Worm (Caenorhabditis elegans) whole organism, L4 larva: ENCODE data around the gene trmt-10A.

Experiments used
- F44E2.7 ChIP-seq: fragments of 200-800 bp; sonication (Bioruptor generic); IDR thresholded peaks from 2 replicates; pipeline ENCODE4 v2.1.2; 2022; ENCODE audit warnings: missing genetic modification characterization, missing compliant biosample characterization
- F49E8.2 ChIP-seq: sonication (generic microtip); optimal IDR thresholded peaks from 2 replicates; lab custom pipeline; 2016; ENCODE audit warnings: missing compliant biosample characterization, mild to moderate bottlenecking, missing genetic modification characterization, borderline replicate concordance
- T20F7.1 ChIP-seq: fragments of 200-800 bp; sonication (Bioruptor generic); optimal IDR thresholded peaks from 2 replicates; lab custom pipeline; 2018; ENCODE audit warnings: mild to moderate bottlenecking, missing genetic modification characterization, missing compliant biosample characterization
- Y75B8A.6 ChIP-seq: fragments of 200-800 bp; sonication (Bioruptor generic); IDR thresholded peaks from 2 replicates; pipeline ENCODE4 v1.3.6; 2022; ENCODE audit warnings: missing genetic modification reagents, missing genetic modification characterization, missing compliant biosample characterization
- aha-1 ChIP-seq: fragments of 150-350 bp; peaks from one replicate; lab custom pipeline; 2014; ENCODE audit warnings: missing biosample characterization, missing genetic modification characterization
- arid-1 ChIP-seq: fragments of 200-800 bp; sonication (Bioruptor generic); conservative IDR thresholded peaks from 2 replicates; pipeline ENCODE4 v1.3.6; 2022; ENCODE audit warnings: missing genetic modification reagents, missing genetic modification characterization, missing compliant biosample characterization
- attf-4 ChIP-seq: sonication (generic microtip); optimal IDR thresholded peaks from 3 replicates; lab custom pipeline; 2017; ENCODE audit warnings: missing biosample characterization, missing genetic modification characterization
- daf-12 ChIP-seq: fragments of 150-350 bp; optimal IDR thresholded peaks from 2 replicates; lab custom pipeline; 2014; ENCODE audit warnings: missing biosample characterization, missing genetic modification reagents, missing genetic modification characterization
- daf-16 ChIP-seq, 3 experiments: sonication (generic microtip); optimal IDR thresholded peaks; 2 replicates each; lab custom pipeline; 2016 to 2017; ENCODE audit warnings: missing genetic modification characterization in 3 of 3, missing genetic modification reagents in 3 of 3, mild to moderate bottlenecking in 2 of 3, missing compliant biosample characterization in 2 of 3, missing biosample characterization in 1 of 3, moderate library complexity in 1 of 3
- daf-19 ChIP-seq: fragments of 200-800 bp; sonication (Bioruptor generic); conservative IDR thresholded peaks from 2 replicates; pipeline ENCODE4 v1.3.6; 2022; ENCODE audit warnings: missing genetic modification characterization, missing compliant biosample characterization
- daf-8 ChIP-seq: fragments of 200-800 bp; sonication (Bioruptor generic); IDR thresholded peaks from 2 replicates; pipeline ENCODE4 v1.3.6; 2022; ENCODE audit warnings: missing genetic modification characterization, missing compliant biosample characterization
- dpl-1 ChIP-seq: fragments of 150-350 bp; optimal IDR thresholded peaks from 2 replicates; lab custom pipeline; 2014; ENCODE audit warnings: missing biosample characterization, missing genetic modification reagents, missing genetic modification characterization
- duxl-1 ChIP-seq: sonication (generic microtip); optimal IDR thresholded peaks from 2 replicates; lab custom pipeline; 2016; ENCODE audit warnings: mild to moderate bottlenecking, missing genetic modification characterization, moderate library complexity, missing compliant biosample characterization; ENCODE audit not compliant: poor library complexity
- egl-43 ChIP-seq: fragments of 200-800 bp; sonication (Bioruptor generic); IDR thresholded peaks from 2 replicates; pipeline ENCODE4 v1.3.6; 2022; ENCODE audit warnings: missing genetic modification reagents, missing genetic modification characterization, missing compliant biosample characterization
- gei-8 ChIP-seq: fragments of 200-800 bp; sonication (Bioruptor generic); optimal IDR thresholded peaks from 2 replicates; lab custom pipeline; 2018; ENCODE audit warnings: mild to moderate bottlenecking, missing genetic modification characterization, missing compliant biosample characterization
- hlh-11 ChIP-seq: fragments of 200-800 bp; sonication (Bioruptor generic); optimal IDR thresholded peaks from 2 replicates; lab custom pipeline; 2018; ENCODE audit warnings: mild to moderate bottlenecking, missing genetic modification characterization, missing compliant biosample characterization
- hlh-30 ChIP-seq: sonication (generic microtip); optimal IDR thresholded peaks from 2 replicates; lab custom pipeline; 2017; ENCODE audit warnings: antibody characterized with exemption, mild to moderate bottlenecking, missing genetic modification characterization, missing compliant biosample characterization; ENCODE audit not compliant: insufficient read depth
- lim-7 ChIP-seq: fragments of 200-800 bp; sonication (Bioruptor generic); IDR thresholded peaks from 2 replicates; pipeline ENCODE4 v1.3.6; 2022; ENCODE audit warnings: missing genetic modification characterization, missing compliant biosample characterization
- lir-3 ChIP-seq: sonication (generic microtip); optimal IDR thresholded peaks from 2 replicates; lab custom pipeline; 2016; ENCODE audit warnings: mild to moderate bottlenecking, missing genetic modification characterization, missing compliant biosample characterization
- mdl-1 ChIP-seq, 2 experiments: fragments of 150-350 bp in 1 of 2; sonication (generic microtip) in 1 of 2; optimal IDR thresholded peaks; 2 replicates each; lab custom pipeline; 2014 to 2017; ENCODE audit warnings: missing biosample characterization in 2 of 2, missing genetic modification characterization in 2 of 2
- mxl-2 ChIP-seq: fragments of 200-800 bp; sonication (Bioruptor generic); conservative IDR thresholded peaks from 2 replicates; pipeline ENCODE4 v1.3.6; 2022; ENCODE audit warnings: missing genetic modification reagents, missing genetic modification characterization, missing compliant biosample characterization
- mxl-3 ChIP-seq: fragments of 200-800 bp; sonication (Bioruptor generic); optimal IDR thresholded peaks from 2 replicates; lab custom pipeline; 2018; ENCODE audit warnings: mild to moderate bottlenecking, missing genetic modification characterization, missing compliant biosample characterization
- nhr-11 ChIP-seq: fragments of 150-350 bp; optimal IDR thresholded peaks from 2 replicates; lab custom pipeline; 2014; ENCODE audit warnings: missing biosample characterization, missing genetic modification characterization
- nhr-237 ChIP-seq: sonication (generic microtip); optimal IDR thresholded peaks from 2 replicates; lab custom pipeline; 2017; ENCODE audit warnings: missing biosample characterization, missing genetic modification characterization
- nhr-28 ChIP-seq: fragments of 150-350 bp; optimal IDR thresholded peaks from 2 replicates; lab custom pipeline; 2014; ENCODE audit warnings: missing biosample characterization, missing genetic modification characterization
- nhr-77 ChIP-seq: fragments of 150-350 bp; optimal IDR thresholded peaks from 2 replicates; lab custom pipeline; 2014; ENCODE audit warnings: missing biosample characterization, missing genetic modification characterization
- saeg-2 ChIP-seq: fragments of 200-800 bp; sonication (Bioruptor generic); IDR thresholded peaks from 2 replicates; pipeline ENCODE4 v1.3.6; 2022; ENCODE audit warnings: missing genetic modification reagents, missing genetic modification characterization, missing compliant biosample characterization
- set-16 ChIP-seq: fragments of 200-800 bp; sonication (Bioruptor generic); IDR thresholded peaks from 2 replicates; pipeline ENCODE4 v1.3.6; 2022; ENCODE audit warnings: missing genetic modification reagents, missing genetic modification characterization, missing compliant biosample characterization
- spr-3 ChIP-seq: fragments of 200-800 bp; sonication (Bioruptor generic); optimal IDR thresholded peaks from 2 replicates; lab custom pipeline; 2018; ENCODE audit warnings: mild to moderate bottlenecking, missing genetic modification characterization, missing compliant biosample characterization
- tag-97 ChIP-seq: fragments of 200-800 bp; sonication (Bioruptor generic); IDR thresholded peaks from 2 replicates; pipeline ENCODE4 v1.3.6; 2022; ENCODE audit warnings: missing genetic modification characterization, missing compliant biosample characterization
- tra-1 ChIP-seq: fragments of 200-800 bp; sonication (Bioruptor generic); IDR thresholded peaks from 2 replicates; pipeline ENCODE4 v1.3.6; 2022; ENCODE audit warnings: missing genetic modification reagents, missing genetic modification characterization, missing compliant biosample characterization
- unc-62 ChIP-seq, 3 experiments: fragments of 150-350 bp in 1 of 3; sonication (generic microtip); optimal IDR thresholded peaks in 2 of 3; peaks in 1 of 3; 1 replicate in 1 of 3; 2 replicates in 2 of 3; lab custom pipeline; 2014 to 2017; ENCODE audit warnings: missing biosample characterization in 3 of 3, missing genetic modification characterization in 3 of 3, missing genetic modification reagents in 3 of 3, missing genotype in 1 of 3
- vab-7 ChIP-seq: fragments of 200-800 bp; sonication (Bioruptor generic); IDR thresholded peaks from 2 replicates; pipeline ENCODE4 v1.3.6; 2022; ENCODE audit warnings: missing genetic modification reagents, missing genetic modification characterization, missing compliant biosample characterization
- zfp-2 ChIP-seq: sonication (generic microtip); optimal IDR thresholded peaks from 2 replicates; lab custom pipeline; 2016; ENCODE audit warnings: mild to moderate bottlenecking, missing genetic modification characterization, missing compliant biosample characterization
- ztf-11 ChIP-seq: fragments of 150-350 bp; optimal IDR thresholded peaks from 2 replicates; lab custom pipeline; 2014; ENCODE audit warnings: missing biosample characterization, missing genetic modification characterization
- ztf-7 ChIP-seq: fragments of 150-350 bp; optimal IDR thresholded peaks from 2 replicates; lab custom pipeline; 2014; ENCODE audit warnings: missing biosample characterization, missing genetic modification characterization

The trmt-10A gene

DNA sequence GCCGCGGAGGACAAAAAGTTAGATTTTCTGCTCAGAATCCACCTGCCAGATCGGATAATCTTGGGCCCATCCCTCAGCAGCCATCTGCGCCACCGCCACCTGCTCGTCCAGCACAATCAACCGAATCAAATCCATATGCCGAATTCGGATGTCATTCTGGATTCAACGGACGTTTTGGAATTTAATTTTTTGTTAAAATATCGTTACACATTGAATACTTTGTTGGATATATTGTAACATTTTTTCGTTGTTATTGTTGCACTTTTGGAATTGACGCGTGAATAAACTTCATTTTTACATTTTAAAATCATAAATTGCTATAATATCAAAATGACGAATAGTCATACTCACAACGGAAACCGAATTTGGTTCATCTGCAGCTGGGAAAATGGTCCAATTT, 1.6 kb upstream of the trmt-10A start, which contains the start of gene spe-29:
spe-29 (plus strand) TSS at position 301 of the 400 bp plus-strand sequence.
- 0 out of 2 replicates have a peak, but pooled peaks have one; percentile 18 for TF ChIP-seq set-16 (GFP tag; lab: Robert Waterston, UW)
- no peak for TF ChIP-seq duxl-1 (tag; lab: Kevin White, UChicago)
- TF ChIP-seq, all 104 proteins: peak for 1

DNA sequence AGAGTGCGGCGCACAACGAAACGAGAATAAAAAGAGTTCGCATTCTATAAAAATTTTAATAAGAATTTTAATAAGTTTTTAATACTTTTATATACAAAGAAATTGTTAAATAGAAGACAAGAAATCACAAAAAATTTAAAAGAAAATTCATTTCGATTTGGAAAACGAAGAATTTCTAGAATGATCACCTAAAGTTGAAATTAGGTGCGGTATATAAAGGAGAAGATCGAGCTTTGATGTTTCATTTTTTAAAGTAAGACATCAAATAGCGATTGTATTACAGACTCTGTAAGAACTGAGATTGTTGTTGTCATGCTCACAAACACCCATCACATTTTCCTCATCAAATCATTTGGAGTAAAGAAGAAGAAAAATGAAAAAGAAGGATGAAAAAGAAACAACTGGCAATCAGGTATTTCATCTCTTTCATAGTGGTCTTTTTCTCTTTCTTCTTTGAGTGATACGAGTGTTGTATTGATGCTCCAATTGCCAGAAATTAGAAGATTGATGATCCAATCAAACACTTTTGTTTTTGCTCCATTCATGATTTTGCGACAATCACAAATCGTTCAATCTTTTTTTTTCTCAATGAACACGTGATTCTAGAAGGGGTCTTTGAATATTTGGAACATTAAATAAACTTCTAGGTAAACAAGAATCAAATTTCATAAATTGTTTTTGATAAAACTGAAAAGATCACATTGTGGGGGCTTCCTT, 3.7 kb downstream of the trmt-10A start, which contains the start of gene dur-1:
dur-1 (minus strand) TSS at position 51 of the 717 bp plus-strand sequence.
- no peak for TF ChIP-seq spr-3 (GFP tag; lab: Kevin White, UChicago)
- TF ChIP-seq vab-7 (GFP tag; lab: Robert Waterston, UW), result no peak
- TF ChIP-seq hlh-11 (tag; lab: Kevin White, UChicago), result peak; percentile 10
- TF ChIP-seq nhr-11 (tag; lab: Kevin White, UChicago), result peak; percentile 67
- peak in 1 of 2 experiments; percentile 90 for TF ChIP-seq daf-16 (GFP tag; optimal IDR thresholded peaks at IDR 0.05; lab: Kevin White, UChicago)
- no peak for TF ChIP-seq daf-16 (tag; optimal IDR thresholded peaks at IDR 0.05; lab: Kevin White, UChicago)
- peak in 1 of 2 experiments; percentile 91 for TF ChIP-seq unc-62 (GFP tag; optimal IDR thresholded peaks at IDR 0.05 in 1 of 2; lab: Kevin White, UChicago)
- no peak for TF ChIP-seq unc-62 (tag; optimal IDR thresholded peaks at IDR 0.05; lab: Kevin White, UChicago)
- no peak for TF ChIP-seq mdl-1 (tag; optimal IDR thresholded peaks at IDR 0.05; lab: Kevin White, UChicago)
- no peak for TF ChIP-seq tra-1 (GFP tag; lab: Robert Waterston, UW)

DNA sequence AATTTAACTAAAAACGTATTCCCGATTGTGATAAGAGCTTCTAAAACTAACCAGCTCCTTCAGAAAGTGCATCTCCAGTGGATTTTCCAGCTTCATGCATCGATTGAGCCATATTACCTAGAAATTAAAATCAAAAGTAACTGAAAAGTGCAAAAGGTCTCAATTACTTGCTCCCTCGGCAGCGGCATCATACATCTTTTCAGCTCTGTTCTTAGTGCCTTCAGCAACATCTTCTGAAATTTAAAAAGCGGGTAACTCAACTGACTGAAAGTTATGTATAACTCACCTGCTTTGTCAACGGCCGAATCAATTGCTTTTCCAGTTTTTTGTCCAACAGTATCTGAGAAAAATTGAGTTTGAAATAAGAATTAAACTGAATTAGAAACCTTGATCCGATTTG, 7.6 kb downstream of the trmt-10A start:
- TF ChIP-seq aha-1 (tag; lab: Kevin White, UChicago), result no peak
- peak in 1 of 2 experiments; percentile 96 for TF ChIP-seq unc-62 (GFP tag; optimal IDR thresholded peaks at IDR 0.05 in 1 of 2; lab: Kevin White, UChicago)
- no peak for TF ChIP-seq unc-62 (tag; optimal IDR thresholded peaks at IDR 0.05; lab: Kevin White, UChicago)
- TF ChIP-seq, all 104 proteins: peak for 1

DNA sequence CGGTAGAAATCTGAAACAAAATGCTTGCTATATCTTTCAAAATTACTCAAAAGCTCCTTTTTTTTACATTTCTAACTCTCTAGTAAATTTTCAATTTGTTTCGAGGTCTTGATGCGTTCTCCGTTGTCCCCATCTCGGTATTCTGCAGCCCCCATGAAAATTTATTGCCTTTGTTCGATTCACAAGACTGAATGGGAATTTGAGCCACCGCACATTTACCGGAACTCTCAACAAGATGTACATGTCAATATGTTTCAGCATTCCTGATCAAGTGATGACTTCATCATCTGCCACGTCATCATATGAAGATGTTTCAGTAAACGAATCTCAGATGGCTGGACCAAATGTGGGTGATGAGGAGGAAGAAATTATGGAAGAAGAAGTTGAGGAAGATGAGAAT, 11.6 kb downstream of the trmt-10A start:
- peak in 1 of 2 experiments; percentile 82 for TF ChIP-seq unc-62 (GFP tag; optimal IDR thresholded peaks at IDR 0.05 in 1 of 2; lab: Kevin White, UChicago)
- no peak for TF ChIP-seq unc-62 (tag; optimal IDR thresholded peaks at IDR 0.05; lab: Kevin White, UChicago)
- no peak for TF ChIP-seq daf-12 (tag; lab: Kevin White, UChicago)
- no peak for TF ChIP-seq nhr-77
- TF ChIP-seq aha-1 (tag; lab: Kevin White, UChicago), result peak; percentile 94
- no peak for TF ChIP-seq F49E8.2 (tag; lab: Kevin White, UChicago)

DNA sequence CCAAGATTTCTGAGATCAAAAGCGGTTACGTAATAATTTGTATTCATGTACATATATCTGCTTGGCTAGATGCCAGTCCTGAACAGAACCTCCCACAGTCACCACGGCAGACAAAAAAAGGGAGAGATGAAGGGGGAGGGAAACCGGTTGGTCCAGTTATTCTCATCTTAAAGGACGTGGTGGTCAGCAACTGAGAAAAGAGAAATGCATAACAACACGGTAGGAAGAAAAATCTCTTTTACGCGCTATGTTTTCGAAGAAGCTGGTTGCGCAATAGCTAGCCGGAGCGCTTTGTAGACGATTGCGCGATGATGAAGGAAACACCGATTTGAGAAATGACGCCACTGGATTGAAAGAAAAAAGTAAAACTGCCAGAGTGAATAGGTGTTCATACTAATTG, 14.0 kb downstream of the trmt-10A start:
- TF ChIP-seq nhr-237 (tag; lab: Kevin White, UChicago) (no peak), egl-43 (GFP tag; lab: Robert Waterston, UW) (no peak), hlh-11 (tag; lab: Kevin White, UChicago) (peak; percentile 37), dpl-1 (no peak), mdl-1 (tag; optimal IDR thresholded peaks at IDR 0.05; lab: Kevin White, UChicago) (peak in 1 of 2 experiments; percentile 7), lim-7 (no peak), T20F7.1 (GFP tag; lab: Kevin White, UChicago) (no peak), daf-8 (GFP tag; lab: Robert Waterston, UW) (no peak), arid-1 (GFP tag; lab: Robert Waterston, UW) (no peak), saeg-2 (GFP tag; lab: Robert Waterston, UW) (no peak), zfp-2 (tag; lab: Kevin White, UChicago) (no peak), mxl-3 (GFP tag; lab: Kevin White, UChicago) (peak; percentile 46), attf-4 (tag; lab: Kevin White, UChicago) (no peak), nhr-28 (tag; lab: Kevin White, UChicago) (peak; percentile 1), hlh-30 (no peak), daf-19 (GFP tag; lab: Robert Waterston, UW) (no peak), F44E2.7 (GFP tag; lab: Robert Waterston, UW) (no peak), tag-97 (GFP tag; lab: Robert Waterston, UW) (no peak), lir-3 (tag; lab: Kevin White, UChicago) (no peak), gei-8 (GFP tag; lab: Kevin White, UChicago) (no peak), Y75B8A.6 (no peak), ztf-11 (tag; lab: Kevin White, UChicago) (no peak), mxl-2 (GFP tag; lab: Robert Waterston, UW) (no peak), ztf-7 (tag; lab: Kevin White, UChicago) (no peak)
